Fruit fly (Drosophila melanogaster) whole organism, embryonic: Measurements from ENCODE around the gene TwdlR.
A peak's percentile ranks its signal among the peaks of the same experiment; 100 is the strongest.

Experiments
- Atf6 ChIP-seq: fragments of 200-800 bp; sonication (Bioruptor generic); IDR thresholded peaks from 2 replicates; pipeline ENCODE4 v1.3.6; 2022; ENCODE audit warnings: missing biosample characterization, missing genetic modification characterization
- Awh ChIP-seq: fragments of 200-800 bp; sonication (Bioruptor generic); IDR thresholded peaks from 2 replicates; pipeline ENCODE4, ENCODE4 v1.3.6; 2022; ENCODE audit warnings: missing biosample characterization, missing genetic modification characterization
- C15 ChIP-seq: fragments of 200-800 bp; sonication (Bioruptor generic); IDR thresholded peaks from 3 replicates; pipeline ENCODE4 v1.3.6; 2022; ENCODE audit warnings: missing biosample characterization, missing genetic modification characterization
- CG1024 ChIP-seq: fragments of 200-800 bp; sonication (Bioruptor generic); IDR thresholded peaks from 2 replicates; pipeline ENCODE4 v1.3.6; 2022; ENCODE audit warnings: missing biosample characterization, missing genetic modification characterization
- CG10565 ChIP-seq: fragments of 200-800 bp; sonication (Bioruptor generic); optimal IDR thresholded peaks from 3 replicates; lab custom pipeline; 2016; ENCODE audit warnings: missing biosample characterization, mild to moderate bottlenecking, missing genetic modification characterization
- CG12236 ChIP-seq: fragments of 200-800 bp; sonication (Bioruptor generic); optimal IDR thresholded peaks from 2 replicates; lab custom pipeline; 2016; ENCODE audit warnings: missing biosample characterization, missing genetic modification characterization
- CG12769 ChIP-seq: fragments of 200-800 bp; sonication (Bioruptor generic); optimal IDR thresholded peaks from 2 replicates; lab custom pipeline; 2019; ENCODE audit warnings: missing biosample characterization, mild to moderate bottlenecking, missing genetic modification characterization, moderate library complexity
- CG14667 ChIP-seq: fragments of 200-800 bp; sonication (Bioruptor generic); IDR thresholded peaks from 2 replicates; pipeline ENCODE4 v1.3.6; 2022; ENCODE audit warnings: missing biosample characterization, missing genetic modification characterization
- CG15011 ChIP-seq: fragments of 200-800 bp; sonication (Bioruptor generic); optimal IDR thresholded peaks from 3 replicates; lab custom pipeline; 2018; ENCODE audit warnings: missing biosample characterization, mild to moderate bottlenecking, missing genetic modification characterization
- CG15601 ChIP-seq: fragments of 200-800 bp; sonication (Bioruptor generic); optimal IDR thresholded peaks from 3 replicates; lab custom pipeline; 2019; ENCODE audit warnings: missing biosample characterization, mild to moderate bottlenecking, missing genetic modification characterization, moderate library complexity
- CG16815 ChIP-seq: fragments of 200-800 bp; sonication (Bioruptor generic); optimal IDR thresholded peaks from 3 replicates; lab custom pipeline; 2017; ENCODE audit warnings: missing biosample characterization, mild to moderate bottlenecking, missing genetic modification characterization
- CG17328 ChIP-seq: fragments of 200-800 bp; sonication (Bioruptor generic); IDR thresholded peaks from 2 replicates; pipeline ENCODE4 v1.3.6; 2022; ENCODE audit warnings: missing biosample characterization, missing genetic modification characterization
- CG17568 ChIP-seq: fragments of 200-800 bp; sonication (Bioruptor generic); optimal IDR thresholded peaks from 2 replicates; lab custom pipeline; 2018; ENCODE audit warnings: missing biosample characterization, mild to moderate bottlenecking, missing genetic modification characterization, moderate library complexity
- CG2120 ChIP-seq: fragments of 200-800 bp; sonication (Bioruptor generic); optimal IDR thresholded peaks from 3 replicates; lab custom pipeline; 2016; ENCODE audit warnings: missing biosample characterization, missing genetic modification characterization
- CG2199 ChIP-seq: fragments of 200-800 bp; sonication (Bioruptor generic); IDR thresholded peaks from 3 replicates; pipeline ENCODE4 v1.3.6; 2022; ENCODE audit warnings: missing biosample characterization, missing genetic modification characterization
- CG32772 ChIP-seq: fragments of 200-800 bp; sonication (Bioruptor generic); IDR thresholded peaks from 2 replicates; pipeline ENCODE4 v1.3.6; 2022; ENCODE audit warnings: missing biosample characterization, missing genetic modification characterization
- CG33213 ChIP-seq: fragments of 200-800 bp; sonication (Bioruptor generic); optimal IDR thresholded peaks from 3 replicates; lab custom pipeline; 2016; ENCODE audit warnings: missing biosample characterization, missing genetic modification characterization
- CG34422 ChIP-seq: fragments of 200-800 bp; sonication (Bioruptor generic); IDR thresholded peaks from 3 replicates; pipeline ENCODE4 v1.3.6; 2022; ENCODE audit warnings: missing biosample characterization, missing genetic modification characterization
- CG3838 ChIP-seq: fragments of 200-800 bp; sonication (Bioruptor generic); optimal IDR thresholded peaks from 3 replicates; lab custom pipeline; 2016; ENCODE audit warnings: missing biosample characterization, missing genetic modification characterization
- CG3847 ChIP-seq: fragments of 200-800 bp; sonication (Bioruptor generic); IDR thresholded peaks from 2 replicates; pipeline ENCODE4 v1.3.6; 2022; ENCODE audit warnings: missing biosample characterization, missing genetic modification characterization
- CG4328 ChIP-seq: fragments of 200-800 bp; sonication (Bioruptor generic); optimal IDR thresholded peaks from 3 replicates; lab custom pipeline; 2017; ENCODE audit warnings: missing biosample characterization, missing genetic modification reagents, missing genetic modification characterization
- CG4854 ChIP-seq: fragments of 200-800 bp; sonication (Bioruptor generic); optimal IDR thresholded peaks from 2 replicates; lab custom pipeline; 2016; ENCODE audit warnings: missing biosample characterization, missing genetic modification characterization, inconsistent platforms
- CG6254 ChIP-seq: fragments of 200-800 bp; sonication (Bioruptor generic); optimal IDR thresholded peaks from 3 replicates; lab custom pipeline; 2017; ENCODE audit warnings: mild to moderate bottlenecking, missing biosample characterization, missing genetic modification reagents, missing genetic modification characterization
- CG8281 ChIP-seq: fragments of 200-800 bp; sonication (Bioruptor generic); optimal IDR thresholded peaks from 2 replicates; lab custom pipeline; 2018; ENCODE audit warnings: missing biosample characterization, mild to moderate bottlenecking, missing genetic modification characterization, moderate library complexity
- Elba2 ChIP-seq: fragments of 200-800 bp; sonication (Bioruptor generic); optimal IDR thresholded peaks from 3 replicates; lab custom pipeline; 2016; ENCODE audit warnings: missing biosample characterization, missing genetic modification characterization
- HLHmδ ChIP-seq: fragments of 200-800 bp; sonication (Bioruptor generic); optimal IDR thresholded peaks from 2 replicates; lab custom pipeline; 2018; ENCODE audit warnings: missing biosample characterization, mild to moderate bottlenecking, missing genetic modification characterization, moderate library complexity
- Hey ChIP-seq: fragments of 200-800 bp; sonication (Bioruptor generic); optimal IDR thresholded peaks from 3 replicates; lab custom pipeline; 2018; ENCODE audit warnings: missing biosample characterization, mild to moderate bottlenecking, missing genetic modification characterization
- Hr78 ChIP-seq, 2 experiments: fragments of 200-800 bp in 1 of 2; fragments of >200 bp in 1 of 2; sonication (Bioruptor generic) in 1 of 2; optimal IDR thresholded peaks; 2 replicates each; lab custom pipeline; 2017 to 2019; ENCODE audit warnings: missing biosample characterization in 2 of 2, missing genetic modification characterization in 2 of 2, mild to moderate bottlenecking in 1 of 2, moderate library complexity in 1 of 2
- Jarid2 ChIP-seq: fragments of 200-800 bp; sonication (Bioruptor generic); optimal IDR thresholded peaks from 3 replicates; lab custom pipeline; 2017; ENCODE audit warnings: mild to moderate bottlenecking, missing biosample characterization, missing genetic modification reagents, missing genetic modification characterization
- Kr ChIP-seq: fragments of 200-800 bp; sonication (Bioruptor generic); optimal IDR thresholded peaks from 2 replicates; lab custom pipeline; 2017; ENCODE audit warnings: missing biosample characterization, mild to moderate bottlenecking, missing genetic modification characterization
- Mad ChIP-seq: fragments of 200-800 bp; sonication (Bioruptor generic); optimal IDR thresholded peaks from 2 replicates; lab custom pipeline; 2016; ENCODE audit warnings: missing biosample characterization, missing genetic modification characterization
- NfI ChIP-seq: fragments of 200-800 bp; sonication (Bioruptor generic); optimal IDR thresholded peaks from 3 replicates; lab custom pipeline; 2018; ENCODE audit warnings: missing biosample characterization, mild to moderate bottlenecking, missing genetic modification characterization, moderate library complexity
- Sry-β ChIP-seq: fragments of 200-800 bp; sonication (Bioruptor generic); optimal IDR thresholded peaks from 2 replicates; lab custom pipeline; 2018; ENCODE audit warnings: missing biosample characterization, mild to moderate bottlenecking, missing genetic modification characterization, moderate library complexity
- az2 ChIP-seq: fragments of 200-800 bp; sonication (Bioruptor generic); optimal IDR thresholded peaks from 3 replicates; lab custom pipeline; 2016; ENCODE audit warnings: missing biosample characterization, missing genetic modification characterization
- chinmo ChIP-seq: fragments of 200-800 bp; sonication (Bioruptor generic); IDR thresholded peaks from 4 replicates; pipeline ENCODE4 v1.3.6; 2022; ENCODE audit warnings: missing biosample characterization, missing genetic modification characterization; ENCODE audit not compliant: partially characterized antibody
- corto ChIP-seq: fragments of 200-800 bp; sonication (Bioruptor generic); optimal IDR thresholded peaks from 2 replicates; lab custom pipeline; 2016; ENCODE audit warnings: missing biosample characterization, mild to moderate bottlenecking, missing genetic modification characterization, moderate library complexity
- cwo ChIP-seq: fragments of 200-800 bp; sonication (Bioruptor generic); optimal IDR thresholded peaks from 3 replicates; lab custom pipeline; 2017; ENCODE audit warnings: missing biosample characterization, missing genetic modification characterization, mild to moderate bottlenecking, moderate library complexity, missing genetic modification reagents
- danr ChIP-seq: fragments of 200-800 bp; sonication (Bioruptor generic); IDR thresholded peaks from 2 replicates; pipeline ENCODE4 v1.3.6; 2022; ENCODE audit warnings: missing biosample characterization, missing genetic modification characterization
- dimm ChIP-seq: fragments of 200-800 bp; sonication (Bioruptor generic); IDR thresholded peaks from 2 replicates; pipeline ENCODE4 v1.3.6; 2022; ENCODE audit warnings: missing biosample characterization, missing genetic modification characterization
- eve ChIP-seq, 2 experiments: fragments of >200 bp; optimal IDR thresholded peaks; 2 replicates each; lab custom pipeline; 2017; ENCODE audit warnings: missing biosample characterization in 2 of 2, missing genetic modification characterization in 2 of 2
- fd102C ChIP-seq: fragments of 200-800 bp; sonication (Bioruptor generic); optimal IDR thresholded peaks from 2 replicates; lab custom pipeline; 2018; ENCODE audit warnings: missing biosample characterization, mild to moderate bottlenecking, missing genetic modification characterization, moderate library complexity
- fd64A ChIP-seq: fragments of 200-800 bp; sonication (Bioruptor generic); optimal IDR thresholded peaks from 3 replicates; lab custom pipeline; 2018; ENCODE audit warnings: missing biosample characterization, mild to moderate bottlenecking, missing genetic modification characterization
- luna ChIP-seq: fragments of 200-800 bp; sonication (Bioruptor generic); optimal IDR thresholded peaks from 2 replicates; lab custom pipeline; 2016; ENCODE audit warnings: missing biosample characterization, missing genetic modification characterization
- nerfin-1 ChIP-seq: fragments of 200-800 bp; sonication (Bioruptor generic); optimal IDR thresholded peaks from 3 replicates; lab custom pipeline; 2019; ENCODE audit warnings: missing biosample characterization, mild to moderate bottlenecking, missing genetic modification characterization, moderate library complexity
- nmo ChIP-seq: fragments of 200-800 bp; sonication (Bioruptor generic); optimal IDR thresholded peaks from 2 replicates; lab custom pipeline; 2018; ENCODE audit warnings: missing biosample characterization, mild to moderate bottlenecking, missing genetic modification characterization, moderate library complexity
- pros ChIP-seq: fragments of 200-800 bp; sonication (Bioruptor generic); optimal IDR thresholded peaks from 3 replicates; lab custom pipeline; 2019; ENCODE audit warnings: missing biosample characterization, mild to moderate bottlenecking, missing genetic modification characterization, moderate library complexity
- ro ChIP-seq: fragments of 200-800 bp; sonication (Bioruptor generic); IDR thresholded peaks from 2 replicates; pipeline ENCODE4 v1.3.6; 2022; ENCODE audit warnings: missing biosample characterization, missing genetic modification characterization
- sd ChIP-seq: fragments of 200-800 bp; sonication (Bioruptor generic); optimal IDR thresholded peaks from 3 replicates; lab custom pipeline; 2018; ENCODE audit warnings: missing biosample characterization, mild to moderate bottlenecking, missing genetic modification characterization, moderate library complexity
- sug ChIP-seq: fragments of 200-800 bp; optimal IDR thresholded peaks from 2 replicates; lab custom pipeline; 2019; ENCODE audit warnings: missing biosample characterization, mild to moderate bottlenecking, missing genetic modification characterization, moderate library complexity
- tio ChIP-seq: fragments of 200-800 bp; sonication (Bioruptor generic); optimal IDR thresholded peaks from 2 replicates; lab custom pipeline; 2017; ENCODE audit warnings: missing biosample characterization, missing genetic modification characterization, inconsistent platforms
- vvl ChIP-seq: fragments of 200-800 bp; sonication (Bioruptor generic); IDR thresholded peaks from 2 replicates; pipeline ENCODE4 v1.3.6; 2022; ENCODE audit warnings: missing biosample characterization, missing genetic modification characterization
- yki ChIP-seq: fragments of >200 bp; optimal IDR thresholded peaks from 3 replicates; lab custom pipeline; 2018

Gene TwdlR

DNA sequence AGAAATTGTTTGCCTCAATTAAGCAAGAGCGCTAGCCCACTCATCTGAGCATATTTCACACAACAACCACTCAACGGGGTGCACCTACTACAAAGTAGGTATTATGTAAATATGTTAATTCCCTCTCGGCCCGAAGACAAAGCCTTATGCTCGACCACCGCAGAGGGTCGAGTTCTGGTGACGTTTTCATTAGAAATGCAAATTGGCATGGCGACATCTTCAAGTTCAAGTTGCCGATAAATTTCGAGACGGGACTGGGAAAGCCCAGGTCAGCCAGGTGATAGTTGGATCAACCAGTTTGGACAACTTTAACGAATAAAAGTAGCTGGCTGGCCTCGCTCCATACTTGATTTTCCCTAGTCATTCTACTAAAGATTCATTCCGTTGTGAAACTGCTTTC, 19.3 kb upstream of the TwdlR start:
- TF ChIP-seq Awh (GFP tag; lab: Robert Waterston, UW) (0 out of 2 replicates have a peak, but pooled peaks have one; percentile 28), CG2120 (GFP tag; lab: Kevin White, UChicago) (no peak), az2 (no peak), CG17328 (GFP tag; lab: Robert Waterston, UW) (no peak), Hr78 (GFP tag; optimal IDR thresholded peaks at IDR 0.05; lab: Kevin White, UChicago) (peak in 1 of 2 experiments; percentile 50), CG4328 (GFP tag; lab: Kevin White, UChicago) (no peak), vvl (GFP tag; lab: Robert Waterston, UW) (peak; percentile 72; the same call in 1 of the 2 replicates), ro (GFP tag; lab: Robert Waterston, UW) (no peak), CG3847 (GFP tag; lab: Robert Waterston, UW) (no peak), CG34422 (no peak), CG3838 (no peak), CG12236 (GFP tag; lab: Kevin White, UChicago) (no peak), Kr (GFP tag; lab: Kevin White, UChicago) (no peak), C15 (GFP tag; lab: Robert Waterston, UW) (no peak), Atf6 (no peak), Hey (tag; lab: Kevin White, UChicago) (no peak), sug (tag; lab: Kevin White, UChicago) (no peak), CG14667 (GFP tag; lab: Robert Waterston, UW) (no peak), tio (GFP tag; lab: Kevin White, UChicago) (no peak), CG4854 (GFP tag; lab: Kevin White, UChicago) (no peak), yki (lab: Kevin White, UChicago) (no peak), Mad (no peak), CG15011 (GFP tag; lab: Kevin White, UChicago) (no peak), CG17568 (GFP tag; lab: Kevin White, UChicago) (no peak), cwo (GFP tag; lab: Kevin White, UChicago) (no peak), nerfin-1 (tag; lab: Kevin White, UChicago) (no peak), corto (GFP tag; lab: Kevin White, UChicago) (no peak), CG6254 (GFP tag; lab: Kevin White, UChicago) (no peak), CG33213 (no peak), eve (GFP tag; optimal IDR thresholded peaks at IDR 0.05; lab: Kevin White, UChicago) (no peak), CG10565 (GFP tag; lab: Kevin White, UChicago) (no peak), sd (tag; lab: Kevin White, UChicago) (no peak), danr (GFP tag; lab: Robert Waterston, UW) (no peak), CG32772 (GFP tag; lab: Robert Waterston, UW) (no peak), HLHmδ (GFP tag; lab: Kevin White, UChicago) (no peak), fd102C (GFP tag; lab: Kevin White, UChicago) (no peak), Sry-β (GFP tag; lab: Kevin White, UChicago) (no peak), CG16815 (GFP tag; lab: Kevin White, UChicago) (no peak), Elba2 (GFP tag; lab: Kevin White, UChicago) (no peak), Jarid2 (no peak), CG1024 (GFP tag; lab: Robert Waterston, UW) (no peak), pros (GFP tag; lab: Kevin White, UChicago) (peak; percentile 67), CG8281 (tag; lab: Kevin White, UChicago) (no peak), CG12769 (peak; percentile 88), nmo (GFP tag; lab: Kevin White, UChicago) (no peak), luna (no peak), chinmo (GFP tag; lab: Robert Waterston, UW) (peak; percentile 81; the same call in 2 of the 4 replicates), dimm (no peak), CG2199 (no peak), fd64A (GFP tag; lab: Kevin White, UChicago) (no peak), NfI (GFP tag; lab: Kevin White, UChicago) (no peak), CG15601 (tag; lab: Kevin White, UChicago) (no peak)
